Worm (Caenorhabditis elegans) whole organism, midembryonic: ENCODE results near the gene Y43F8B.9.

ENCODE experiments used
- T22C8.4 ChIP-seq: fragments of 200-800 bp; sonication (Bioruptor generic); IDR thresholded peaks from 2 replicates; pipeline ENCODE4 v1.3.6; 2022; ENCODE audit warnings: missing genetic modification characterization, missing compliant biosample characterization
- cog-1 ChIP-seq: sonication (generic microtip); optimal IDR thresholded peaks from 2 replicates; lab custom pipeline; 2016; ENCODE audit warnings: missing genetic modification characterization, missing compliant biosample characterization
- flt-1 ChIP-seq: fragments of 200-800 bp; sonication (Bioruptor generic); IDR thresholded peaks from 2 replicates; pipeline ENCODE4 v1.3.6; 2022; ENCODE audit warnings: missing genetic modification characterization, missing compliant biosample characterization
- klf-2 ChIP-seq: fragments of 200-800 bp; sonication (Bioruptor generic); conservative IDR thresholded peaks from 2 replicates; pipeline ENCODE4 v1.3.6; 2022; ENCODE audit warnings: missing genetic modification reagents, missing genetic modification characterization, missing compliant biosample characterization
- med-1 ChIP-seq: sonication (generic microtip); optimal IDR thresholded peaks from 2 replicates; lab custom pipeline; 2017; ENCODE audit warnings: missing genetic modification characterization, mild to moderate bottlenecking, missing compliant biosample characterization, antibody characterized with exemption, missing genetic modification reagents; ENCODE audit not compliant: insufficient read depth
- ref-1 ChIP-seq: fragments of 200-800 bp; sonication (Bioruptor generic); conservative IDR thresholded peaks from 2 replicates; pipeline ENCODE4 v1.3.6; 2022; ENCODE audit warnings: missing genetic modification reagents, missing genetic modification characterization, missing compliant biosample characterization
- tab-1 ChIP-seq: fragments of 200-800 bp; sonication (Bioruptor generic); IDR thresholded peaks from 2 replicates; pipeline ENCODE4 v1.3.6; 2022; ENCODE audit warnings: missing genetic modification characterization, missing compliant biosample characterization
- ztf-23 ChIP-seq: fragments of 200-800 bp; sonication (Bioruptor generic); IDR thresholded peaks from 2 replicates; pipeline ENCODE4 v1.3.6; 2022; ENCODE audit warnings: missing genetic modification reagents, missing genetic modification characterization, missing compliant biosample characterization
- ztf-29 ChIP-seq: fragments of 200-800 bp; sonication (Bioruptor generic); IDR thresholded peaks from 2 replicates; pipeline ENCODE4 v1.3.6; 2022; ENCODE audit warnings: missing genetic modification reagents, missing genetic modification characterization, missing compliant biosample characterization

Gene Y43F8B.9

DNA sequence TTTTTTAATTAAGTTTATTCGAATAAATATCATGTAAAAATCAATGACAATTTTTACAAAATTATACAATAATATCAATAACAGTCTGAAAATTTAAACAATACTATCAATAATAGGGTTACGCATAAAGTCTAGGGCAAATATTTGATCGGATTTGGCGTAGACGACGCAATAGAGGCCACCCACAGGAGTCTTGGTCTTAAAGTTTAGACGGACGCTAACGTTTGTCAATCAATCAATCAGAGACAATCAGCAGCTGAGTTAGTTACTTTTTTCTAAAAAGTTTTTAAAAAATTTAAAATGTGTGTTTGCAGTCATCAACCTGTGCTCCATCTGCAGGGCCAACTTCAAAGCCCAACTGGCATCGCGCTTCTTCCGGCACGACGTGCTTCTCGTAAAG is 13.3 kb downstream of the Y43F8B.9 start, which contains the start of gene Y43F8B.29:
Gene Y43F8B.29, plus strand, starts transcription at position 301 of the 400 bp plus-strand sequence.
- TF ChIP-seq tab-1 (GFP tag; lab: Robert Waterston, UW) (no peak), klf-2 (GFP tag; lab: Robert Waterston, UW) (no peak), T22C8.4 (GFP tag; lab: Robert Waterston, UW) (no peak), ztf-23 (GFP tag; lab: Robert Waterston, UW) (no peak), ztf-29 (GFP tag; lab: Robert Waterston, UW) (no peak), ref-1 (GFP tag; lab: Robert Waterston, UW) (no peak), cog-1 (tag; lab: Kevin White, UChicago) (no peak), flt-1 (GFP tag; lab: Robert Waterston, UW) (no peak), med-1 (no peak)

DNA sequence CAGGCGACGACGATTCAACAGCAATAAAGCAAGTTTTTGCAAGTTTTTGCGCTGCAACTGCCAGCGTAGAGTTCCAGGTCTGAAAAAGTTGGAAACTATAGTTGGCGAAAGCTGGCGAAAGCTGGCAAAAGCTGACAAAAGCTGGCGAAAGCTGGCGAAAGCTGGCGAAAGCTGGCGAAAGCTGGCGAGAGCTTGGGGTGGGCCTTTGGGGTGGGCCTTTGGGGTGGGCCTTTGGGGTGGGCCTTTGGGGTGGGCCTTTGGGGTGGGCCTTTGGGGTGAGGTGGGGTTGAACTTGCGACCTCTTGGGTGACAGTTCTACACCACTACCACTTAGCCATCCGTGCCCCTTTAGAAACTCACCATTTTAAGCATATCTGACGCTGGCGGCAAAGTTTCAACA is 17.2 kb downstream of the Y43F8B.9 start:
- TF ChIP-seq ztf-29 (GFP tag; lab: Robert Waterston, UW) (no peak), med-1 (no peak), klf-2 (GFP tag; lab: Robert Waterston, UW) (no peak), tab-1 (GFP tag; lab: Robert Waterston, UW) (no peak), ztf-23 (GFP tag; lab: Robert Waterston, UW) (no peak)

DNA sequence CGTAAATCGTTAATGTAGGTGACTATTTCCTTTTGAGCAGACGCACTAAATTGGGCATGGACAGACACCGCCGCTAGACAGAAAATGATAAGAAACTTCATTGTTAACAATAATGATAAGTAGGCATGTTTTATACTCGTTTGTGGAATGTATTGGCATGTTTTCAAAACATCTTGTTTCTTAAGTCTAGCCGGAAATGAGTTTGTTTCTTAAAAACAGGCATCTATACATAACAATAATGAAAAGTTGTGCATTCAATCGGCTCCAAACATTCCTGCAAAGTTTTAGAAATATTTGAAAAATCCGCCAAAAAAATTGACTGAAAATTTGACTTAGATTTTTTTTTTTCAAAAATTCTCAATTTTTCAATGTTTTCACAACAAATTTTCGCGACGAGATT is 17.6 kb downstream of the Y43F8B.9 start, which contains the start of gene scl-21:
Gene scl-21, minus strand, starts transcription at position 101 of the 400 bp plus-strand sequence.
- TF ChIP-seq ztf-29 (GFP tag; lab: Robert Waterston, UW) (no peak), ref-1 (GFP tag; lab: Robert Waterston, UW) (no peak), flt-1 (GFP tag; lab: Robert Waterston, UW) (no peak), med-1 (no peak), tab-1 (GFP tag; lab: Robert Waterston, UW) (no peak), cog-1 (tag; lab: Kevin White, UChicago) (no peak), klf-2 (GFP tag; lab: Robert Waterston, UW) (no peak), ztf-23 (GFP tag; lab: Robert Waterston, UW) (no peak), T22C8.4 (GFP tag; lab: Robert Waterston, UW) (no peak)

DNA sequence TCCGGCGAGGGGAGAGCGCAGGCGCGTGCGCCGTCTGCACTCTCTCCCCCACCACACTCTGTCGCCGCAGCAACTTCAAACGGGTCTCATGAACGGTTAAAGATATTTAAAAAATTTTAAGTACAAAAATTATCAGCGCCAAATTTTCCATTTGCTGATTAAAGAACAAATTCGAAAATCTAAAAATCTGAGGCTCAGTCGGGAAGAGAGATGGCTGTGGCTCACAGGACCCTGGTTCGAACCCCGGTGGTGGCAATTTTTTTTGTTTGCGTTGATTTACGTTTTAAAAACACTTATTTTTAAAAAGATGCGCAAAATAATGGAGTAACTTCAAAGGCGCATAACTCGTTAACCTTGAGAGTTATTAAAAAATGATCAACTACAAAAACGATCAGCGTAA is 19.1 kb downstream of the Y43F8B.9 start:
- TF ChIP-seq ztf-29 (GFP tag; lab: Robert Waterston, UW) (no peak), med-1 (no peak), ref-1 (GFP tag; lab: Robert Waterston, UW) (no peak)

DNA sequence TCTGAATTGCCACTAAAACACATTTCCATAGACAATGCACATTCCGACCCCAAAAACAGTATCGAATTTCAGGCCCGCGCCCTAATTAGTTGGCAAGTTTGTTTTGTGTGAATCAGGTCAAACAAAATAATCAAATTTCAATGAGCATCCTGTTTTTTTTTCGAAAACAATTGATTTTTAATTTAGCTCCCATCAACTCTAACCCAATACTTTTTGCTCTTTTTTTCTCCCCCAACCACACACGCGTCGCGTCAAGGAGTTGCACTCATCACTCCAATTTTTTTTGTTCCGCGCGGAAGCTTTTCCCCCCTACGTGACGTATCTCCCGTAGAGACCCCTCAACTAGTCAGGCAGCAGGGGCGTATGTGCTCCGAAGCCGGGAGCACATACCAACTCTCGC is 23.4 kb downstream of the Y43F8B.9 start:
- TF ChIP-seq tab-1 (GFP tag; lab: Robert Waterston, UW) (no peak), T22C8.4 (GFP tag; lab: Robert Waterston, UW) (no peak), cog-1 (tag; lab: Kevin White, UChicago) (no peak), flt-1 (GFP tag; lab: Robert Waterston, UW) (no peak), ztf-23 (GFP tag; lab: Robert Waterston, UW) (no peak), ref-1 (GFP tag; lab: Robert Waterston, UW) (no peak), ztf-29 (GFP tag; lab: Robert Waterston, UW) (no peak)

DNA sequence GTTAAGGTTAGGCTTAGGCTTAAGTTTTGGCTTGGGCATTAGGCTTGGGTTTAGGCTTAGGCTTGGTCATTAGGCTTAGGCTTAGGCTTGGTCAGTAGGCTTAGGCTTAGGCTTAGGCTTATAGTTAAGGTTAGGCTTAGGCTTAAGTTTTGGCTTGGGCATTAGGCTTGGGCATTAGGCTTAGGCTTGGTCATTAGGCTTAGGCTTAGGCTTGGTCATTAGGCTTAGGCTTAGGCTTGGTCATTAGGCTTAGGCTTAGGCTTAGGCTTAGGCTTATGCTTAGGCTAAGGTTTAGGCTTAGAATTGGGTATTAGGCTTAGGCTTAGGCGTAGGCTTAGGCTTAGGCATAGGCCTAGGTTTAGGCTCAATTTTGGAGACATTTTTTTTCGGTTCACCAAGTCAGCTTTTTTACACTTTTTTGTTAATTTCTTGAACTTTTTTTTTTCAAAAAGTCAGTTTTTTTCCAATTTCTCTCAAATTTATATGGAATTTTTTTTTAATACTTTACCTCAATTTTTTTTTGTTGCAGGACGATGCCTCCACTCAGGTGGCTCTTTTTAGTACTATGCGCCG is 24.7 kb downstream of the Y43F8B.9 start, which contains the start of gene Y43F8B.3:
Gene Y43F8B.3, plus strand, starts transcription at position 523 of the 573 bp plus-strand sequence.
- TF ChIP-seq med-1: no peak
- no peak for TF ChIP-seq klf-2 (GFP tag; lab: Robert Waterston, UW)
- TF ChIP-seq T22C8.4 (GFP tag; lab: Robert Waterston, UW): no peak
- TF ChIP-seq ztf-29 (GFP tag; lab: Robert Waterston, UW): peak; percentile 58

DNA sequence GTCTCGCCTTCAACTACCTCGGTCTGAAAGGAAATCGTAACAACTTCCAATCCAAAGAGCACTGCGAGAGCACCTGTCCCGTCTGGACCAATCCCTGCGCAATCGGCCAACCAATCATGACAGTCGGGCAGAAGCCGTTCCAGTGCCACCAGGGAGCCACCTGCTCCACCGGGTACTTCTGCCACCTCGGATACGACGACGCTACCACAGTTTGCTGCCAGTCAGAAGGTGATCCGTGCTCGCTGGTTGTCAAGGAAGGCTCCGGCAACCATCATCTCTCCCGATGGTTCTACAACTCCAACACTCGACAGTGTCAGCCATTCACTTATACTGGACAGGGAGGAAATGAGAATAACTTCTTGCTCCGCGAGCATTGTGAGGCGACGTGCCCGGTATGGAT is 31.1 kb downstream of the Y43F8B.9 start:
- TF ChIP-seq tab-1 (GFP tag; lab: Robert Waterston, UW) (no peak), med-1 (no peak), klf-2 (GFP tag; lab: Robert Waterston, UW) (no peak), T22C8.4 (GFP tag; lab: Robert Waterston, UW) (no peak), ztf-29 (GFP tag; lab: Robert Waterston, UW) (no peak), flt-1 (GFP tag; lab: Robert Waterston, UW) (no peak), ref-1 (GFP tag; lab: Robert Waterston, UW) (no peak), ztf-23 (GFP tag; lab: Robert Waterston, UW) (no peak), cog-1 (tag; lab: Kevin White, UChicago) (no peak)

DNA sequence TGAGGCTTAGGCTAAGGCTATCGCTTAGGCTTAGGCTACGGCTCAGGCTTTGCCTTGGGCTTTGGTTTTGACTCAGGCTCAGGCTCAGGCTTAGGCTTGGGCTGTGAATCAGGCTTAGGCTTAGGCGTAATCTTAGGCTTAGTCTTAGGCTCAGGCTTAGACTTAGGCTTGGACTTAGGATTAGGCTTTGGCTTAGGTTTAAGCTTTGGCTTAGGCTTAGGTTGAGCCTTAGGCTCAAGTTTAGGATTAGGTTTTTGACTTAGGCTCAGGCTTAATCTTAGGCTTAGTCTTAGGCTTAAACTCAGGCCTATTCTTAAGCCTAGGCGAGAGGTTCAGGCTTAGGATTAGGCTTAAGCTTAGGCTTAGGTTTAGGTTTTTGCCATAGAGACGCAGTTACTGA is 32.4 kb downstream of the Y43F8B.9 start:
- TF ChIP-seq med-1: no peak
- TF ChIP-seq ztf-29 (GFP tag; lab: Robert Waterston, UW): no peak
- TF ChIP-seq klf-2 (GFP tag; lab: Robert Waterston, UW): no peak
- no peak for TF ChIP-seq ref-1 (GFP tag; lab: Robert Waterston, UW)
- no peak for TF ChIP-seq ztf-23 (GFP tag; lab: Robert Waterston, UW)
- no peak for TF ChIP-seq flt-1 (GFP tag; lab: Robert Waterston, UW)
- TF ChIP-seq T22C8.4 (GFP tag; lab: Robert Waterston, UW): no peak
- no peak for TF ChIP-seq tab-1 (GFP tag; lab: Robert Waterston, UW)
- TF ChIP-seq cog-1 (tag; lab: Kevin White, UChicago): no peak

DNA sequence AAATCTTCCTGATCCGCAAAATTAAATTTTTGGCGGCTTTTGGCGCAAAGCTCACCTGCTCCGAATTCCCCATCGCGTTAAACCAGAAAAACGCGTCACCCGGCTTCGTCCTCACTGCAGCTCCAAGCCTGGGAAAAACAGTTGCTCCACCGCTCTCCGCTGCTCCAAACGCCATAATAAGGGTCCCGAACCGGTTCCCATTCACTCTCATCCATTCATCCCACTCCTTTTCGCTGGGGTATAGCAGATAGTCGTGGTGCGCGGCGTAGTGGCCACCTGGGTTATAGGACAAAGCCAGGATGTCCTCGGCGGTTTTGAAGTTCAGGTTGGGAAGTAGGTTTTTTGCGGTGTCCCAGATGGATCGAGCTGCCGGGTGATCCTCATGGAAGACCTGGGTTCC is 33.0 kb downstream of the Y43F8B.9 start:
- TF ChIP-seq ztf-29 (GFP tag; lab: Robert Waterston, UW) (no peak), cog-1 (tag; lab: Kevin White, UChicago) (no peak), tab-1 (GFP tag; lab: Robert Waterston, UW) (no peak), ref-1 (GFP tag; lab: Robert Waterston, UW) (no peak), T22C8.4 (GFP tag; lab: Robert Waterston, UW) (no peak), ztf-23 (GFP tag; lab: Robert Waterston, UW) (no peak), flt-1 (GFP tag; lab: Robert Waterston, UW) (no peak), klf-2 (GFP tag; lab: Robert Waterston, UW) (no peak), med-1 (no peak)
